Fruit fly (Drosophila melanogaster) whole organism: ENCODE measurements around the gene CG42302.

Source experiments
- CG8478 ChIP-seq: fragments of >200 bp; optimal IDR thresholded peaks from 2 replicates; lab custom pipeline; 2018; ENCODE audit warnings: inconsistent platforms
- EcR ChIP-seq, 2 experiments: fragments of >200 bp; optimal IDR thresholded peaks; 2 replicates each; lab custom pipeline; 2017; ENCODE audit warnings: missing biosample characterization in 2 of 2, missing genetic modification characterization in 2 of 2, missing genetic modification reagents in 2 of 2
- psq ChIP-seq: fragments of >200 bp; optimal IDR thresholded peaks from 2 replicates; lab custom pipeline; 2017

- TF ChIP-seq CG8478 = no peak
- TF ChIP-seq psq (lab: Kevin White, UChicago) = no peak
- peak in 1 of 2 experiments; percentile 50 for TF ChIP-seq EcR (GFP tag; optimal IDR thresholded peaks at IDR 0.05; lab: Kevin White, UChicago)
Measured at dm6 chrX:18695603-18696002, 29.9 kb downstream of the CG42302 start.
